Worm (Caenorhabditis elegans) whole organism, L2 larva: ENCODE results near the gene rpn-2.

Experiments used
- R02D3.7 ChIP-seq: fragments of 150-350 bp; optimal IDR thresholded peaks from 2 replicates; lab custom pipeline; 2014; ENCODE audit warnings: missing biosample characterization, missing genetic modification characterization
- ama-1 ChIP-seq: fragments of 150-350 bp; optimal IDR thresholded peaks from 2 replicates; lab custom pipeline; 2018; ENCODE audit warnings: inconsistent platforms
- egl-27 ChIP-seq: sonication (generic microtip); optimal IDR thresholded peaks from 3 replicates; lab custom pipeline; 2017; ENCODE audit warnings: missing biosample characterization, missing genetic modification reagents, missing genetic modification characterization
- lin-13 ChIP-seq: fragments of 150-350 bp; optimal IDR thresholded peaks from 2 replicates; lab custom pipeline; 2014; ENCODE audit warnings: missing biosample characterization, missing genetic modification reagents, missing genetic modification characterization
- mab-5 ChIP-seq: fragments of 150-350 bp; optimal IDR thresholded peaks from 2 replicates; lab custom pipeline; 2014; ENCODE audit warnings: missing biosample characterization, missing genetic modification characterization
- nhr-11 ChIP-seq: fragments of 150-350 bp; optimal IDR thresholded peaks from 2 replicates; lab custom pipeline; 2014; ENCODE audit warnings: missing biosample characterization, missing genetic modification characterization
- nhr-21 ChIP-seq: fragments of 150-350 bp; optimal IDR thresholded peaks from 2 replicates; lab custom pipeline; 2014; ENCODE audit warnings: missing biosample characterization, missing genetic modification characterization
- nhr-77 ChIP-seq: fragments of 150-350 bp; optimal IDR thresholded peaks from 2 replicates; lab custom pipeline; 2014; ENCODE audit warnings: missing biosample characterization, missing genetic modification characterization
- zag-1 ChIP-seq: fragments of 150-350 bp; optimal IDR thresholded peaks from 2 replicates; lab custom pipeline; 2014; ENCODE audit warnings: missing biosample characterization, missing genetic modification characterization
- ztf-11 ChIP-seq: sonication (generic microtip); optimal IDR thresholded peaks from 2 replicates; lab custom pipeline; 2017; ENCODE audit warnings: missing biosample characterization, missing genetic modification characterization

DNA sequence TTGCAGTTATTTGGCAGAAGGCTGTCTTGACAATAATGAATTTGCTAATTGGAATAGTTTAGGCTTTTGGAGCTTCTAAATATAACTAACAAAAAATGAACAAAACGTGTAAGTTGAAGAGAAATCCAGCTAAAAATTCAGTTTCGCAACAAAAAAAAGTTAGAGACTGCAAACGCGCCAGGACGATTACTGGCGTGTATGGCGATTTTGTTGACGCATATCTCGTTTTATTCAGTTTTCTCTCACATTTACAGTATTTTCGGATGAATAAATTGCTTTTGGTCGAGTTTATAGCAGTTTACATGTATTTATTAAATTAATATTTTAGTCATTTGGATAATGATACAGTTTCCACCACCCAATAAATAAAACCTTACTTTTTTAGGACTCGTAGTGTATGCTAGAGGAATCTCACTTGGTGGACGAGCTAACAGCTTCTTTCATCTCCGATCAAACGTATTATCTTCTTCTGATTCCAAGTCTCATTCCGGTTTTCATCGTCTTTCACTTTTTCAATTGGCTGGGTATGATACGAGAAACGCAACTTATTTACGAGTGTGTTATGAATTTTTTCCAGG lies 25.9 kb upstream of the rpn-2 start, which contains the start of the genes abcf-3 and F42A10.5:
- TF ChIP-seq nhr-11 (no peak), nhr-77 (peak; percentile 38), lin-13 (GFP tag; lab: Kevin White, UChicago) (peak; percentile 65), ama-1 (lab: Kevin White, UChicago) (no peak), R02D3.7 (tag; lab: Kevin White, UChicago) (no peak), ztf-11 (tag; lab: Kevin White, UChicago) (no peak), nhr-21 (tag; lab: Kevin White, UChicago) (peak; percentile 57), zag-1 (tag; lab: Kevin White, UChicago) (no peak), mab-5 (tag; lab: Kevin White, UChicago) (peak; percentile 66), egl-27 (tag; lab: Kevin White, UChicago) (no peak)
